Fruit fly (Drosophila melanogaster) whole organism: Measurements from ENCODE around the gene mthl14.

ENCODE experiments used
- CG8478 ChIP-seq: fragments of >200 bp; optimal IDR thresholded peaks from 2 replicates; lab custom pipeline; 2018; ENCODE audit warnings: inconsistent platforms
- Dll ChIP-seq: fragments of >200 bp; optimal IDR thresholded peaks from 2 replicates; lab custom pipeline; 2017
- EcR ChIP-seq, 2 experiments: fragments of >200 bp; optimal IDR thresholded peaks; 2 replicates each; lab custom pipeline; 2017; ENCODE audit warnings: missing biosample characterization in 2 of 2, missing genetic modification characterization in 2 of 2, missing genetic modification reagents in 2 of 2
- pan ChIP-seq: fragments of >200 bp; optimal IDR thresholded peaks from 2 replicates; lab custom pipeline; 2017
- psq ChIP-seq: fragments of >200 bp; optimal IDR thresholded peaks from 2 replicates; lab custom pipeline; 2017
- usp ChIP-seq: fragments of >200 bp; optimal IDR thresholded peaks from 2 replicates; lab custom pipeline; 2017; ENCODE audit warnings: missing biosample characterization, missing genetic modification characterization, mixed read lengths

Gene mthl14

DNA sequence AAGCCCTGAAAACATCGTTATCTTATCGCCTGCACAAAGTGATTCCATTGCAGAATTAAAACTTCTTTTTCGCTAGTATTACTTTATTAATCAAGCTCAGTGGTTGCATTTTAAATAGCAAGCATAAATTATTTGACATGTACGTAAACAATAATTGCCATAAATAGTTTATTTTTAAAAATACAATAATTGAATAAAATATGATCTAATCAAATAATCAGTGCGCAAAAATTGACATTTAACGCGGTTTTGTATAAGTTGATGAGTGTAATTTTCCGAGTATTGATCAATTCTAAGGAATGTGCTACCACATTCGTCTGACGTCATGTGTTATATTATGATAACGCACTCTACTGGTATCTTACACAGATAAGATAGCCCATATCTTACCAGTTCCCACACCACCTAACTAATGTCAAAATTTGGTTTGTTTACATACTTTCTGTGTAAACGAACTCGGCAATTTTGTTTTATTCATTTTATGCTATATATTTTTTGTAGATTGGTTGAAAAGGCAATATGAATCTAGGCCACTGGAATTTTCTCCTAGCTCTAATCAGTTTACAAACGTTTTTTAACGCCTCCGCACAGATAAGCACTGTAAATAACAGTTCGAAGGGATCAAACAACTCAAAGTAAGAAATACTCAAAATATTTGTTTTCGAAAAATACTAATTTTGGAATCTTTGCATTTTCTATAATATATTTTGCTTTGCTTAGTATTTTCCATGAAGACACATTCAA lies at the start of gene mthl14:
TSS of gene mthl14 (plus strand) at position 10 of the 744 bp plus-strand sequence.
- TF ChIP-seq EcR (GFP tag; optimal IDR thresholded peaks at IDR 0.05; lab: Kevin White, UChicago) (no peak), psq (no peak), Dll (no peak)

DNA sequence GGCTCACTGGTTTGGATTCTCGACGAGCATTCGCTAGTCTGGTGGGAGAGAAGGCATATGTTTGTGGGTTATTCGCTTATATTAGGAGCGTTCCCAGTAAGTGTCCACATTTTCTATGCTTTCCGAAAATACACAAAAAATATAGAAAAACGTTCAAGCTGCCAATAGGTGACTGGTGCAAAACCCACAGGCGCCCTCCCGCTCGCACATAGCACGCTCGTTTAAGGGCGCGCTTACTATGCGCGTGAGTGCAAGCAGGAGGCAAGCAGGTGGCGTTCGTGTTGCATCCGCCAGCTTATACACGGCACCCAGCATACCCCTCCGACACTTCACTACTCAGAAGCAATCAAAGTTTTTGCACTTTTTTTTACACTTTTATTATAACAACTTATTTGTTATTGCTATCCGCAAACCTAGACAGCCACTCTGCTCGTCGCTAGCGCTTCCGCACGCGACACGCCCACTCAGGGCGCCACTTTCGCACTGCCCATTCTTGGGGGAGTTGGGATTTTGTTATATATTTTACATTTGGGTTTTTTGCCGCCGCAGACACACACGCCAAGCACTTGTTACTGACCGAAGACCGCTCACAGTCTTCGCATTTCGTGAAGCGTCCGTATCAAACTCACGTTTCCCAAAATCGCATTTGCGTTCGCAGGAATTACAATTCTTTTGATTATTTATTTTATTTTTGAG lies 48.1 kb upstream of the mthl14 start:
- TF ChIP-seq Dll (no peak), CG8478 (lab: Kevin White, UChicago) (peak; percentile 51)

DNA sequence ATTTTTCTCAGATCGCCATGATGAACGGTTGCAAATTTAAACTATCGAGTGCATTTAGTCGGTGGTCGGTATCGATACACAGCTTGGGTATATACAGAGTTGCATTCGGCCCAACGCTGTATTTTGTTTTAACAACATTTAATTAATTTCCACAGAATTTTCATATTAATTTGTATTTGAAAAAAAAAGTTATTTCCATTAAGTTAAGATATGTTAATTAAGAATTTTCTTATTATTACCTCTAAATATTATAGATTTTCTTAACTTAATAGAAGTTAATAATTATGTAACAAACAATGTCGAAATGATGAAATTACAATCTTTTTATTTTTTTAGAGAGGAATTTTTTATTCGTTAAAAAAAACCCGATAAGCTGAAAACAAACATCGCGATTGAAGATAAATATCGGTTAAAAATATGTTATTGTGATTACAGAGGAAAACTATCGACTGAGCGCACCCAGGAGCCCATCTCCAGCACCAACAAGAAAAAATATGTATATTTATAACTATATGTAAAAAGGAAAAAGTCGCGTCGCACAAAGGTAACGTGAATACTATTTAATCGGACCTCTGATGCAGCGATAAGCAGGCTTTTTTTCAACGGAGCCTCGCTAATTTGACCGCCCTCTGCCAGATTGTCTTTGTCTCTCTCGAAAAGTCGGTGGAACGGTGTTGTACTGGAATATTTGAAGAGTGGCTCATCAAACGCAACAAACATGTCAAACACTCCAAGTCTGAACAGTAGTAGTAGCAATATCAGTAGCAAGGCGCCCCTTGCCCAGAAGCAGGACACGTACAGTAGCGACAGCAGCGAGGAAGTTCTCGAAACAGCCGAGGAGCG lies 47.3 kb upstream of the mthl14 start, which contains the start of the genes rno and mri:
TSS of gene rno (minus strand) at position 9 of the 843 bp plus-strand sequence.
TSS of gene mri (plus strand) at position 421 of the 843 bp plus-strand sequence.
- TF ChIP-seq EcR (GFP tag; optimal IDR thresholded peaks at IDR 0.05; lab: Kevin White, UChicago) (no peak), Dll (no peak), psq (no peak), usp (GFP tag; lab: Kevin White, UChicago) (no peak), pan (lab: Kevin White, UChicago) (no peak), CG8478 (lab: Kevin White, UChicago) (no peak)

DNA sequence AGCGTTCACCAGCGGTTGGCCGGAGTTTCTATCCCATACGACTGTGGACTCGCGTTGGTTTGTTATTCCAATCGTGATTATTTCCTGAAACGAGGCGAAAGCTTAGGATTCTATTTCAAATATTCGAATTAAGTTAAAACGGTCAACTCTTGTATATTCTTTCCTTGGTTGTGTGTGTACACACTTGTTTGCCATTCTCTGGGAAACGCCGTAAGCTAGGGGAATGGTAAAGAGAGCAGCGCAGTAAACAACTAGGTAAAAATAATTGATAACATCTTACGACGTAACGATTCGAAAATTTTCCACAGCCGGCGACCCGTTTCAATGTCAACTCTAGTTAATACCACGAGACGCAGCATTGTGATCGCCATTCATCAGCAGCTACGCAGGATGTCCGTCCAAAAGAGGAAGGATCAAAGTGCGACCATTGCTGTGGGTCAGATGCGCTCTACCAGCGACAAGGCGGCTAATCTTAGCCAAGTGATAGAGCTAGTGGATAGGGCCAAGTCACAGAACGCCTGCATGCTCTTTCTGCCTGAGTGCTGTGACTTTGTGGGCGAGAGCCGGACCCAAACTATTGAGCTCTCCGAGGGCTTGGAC lies 43.7 kb upstream of the mthl14 start, which contains the start of gene NitFhit:
TSS of gene NitFhit (plus strand) at position 195 of the 600 bp plus-strand sequence.
- no peak for TF ChIP-seq usp (GFP tag; lab: Kevin White, UChicago)
- TF ChIP-seq CG8478 (lab: Kevin White, UChicago): no peak
- no peak for TF ChIP-seq Dll
- no peak for TF ChIP-seq EcR (GFP tag; optimal IDR thresholded peaks at IDR 0.05; lab: Kevin White, UChicago)
- no peak for TF ChIP-seq pan (lab: Kevin White, UChicago)
- no peak for TF ChIP-seq psq

DNA sequence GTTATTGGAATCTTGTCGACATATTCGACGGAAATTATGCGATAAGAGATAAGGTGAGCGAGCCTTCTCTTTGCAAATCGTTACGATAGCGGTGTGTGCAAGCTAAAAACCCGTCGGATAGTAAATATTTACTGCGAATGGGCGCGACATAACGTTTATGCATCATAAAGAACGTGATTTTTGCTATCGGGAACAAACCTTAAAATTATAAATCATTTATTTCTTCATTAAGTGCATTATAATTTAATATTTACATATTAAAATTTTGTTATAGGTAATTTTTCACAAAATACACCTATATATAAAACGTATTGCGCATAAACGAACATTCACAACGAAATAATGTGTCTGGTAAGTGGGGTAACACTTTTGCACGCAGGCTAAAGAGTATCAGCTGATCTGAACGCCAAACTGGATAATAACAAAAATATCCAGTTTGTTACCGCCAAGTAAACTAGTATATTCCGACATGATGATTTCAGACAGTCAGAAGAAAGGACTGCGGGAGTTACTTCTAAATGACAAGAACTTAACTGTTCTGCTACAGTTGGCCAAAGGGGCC lies 41.5 kb upstream of the mthl14 start, which contains the start of the genes Gk1 and CG13876:
TSS of gene Gk1 (minus strand) at position 122 of the 562 bp plus-strand sequence.
TSS of gene CG13876 (plus strand) at position 412 of the 562 bp plus-strand sequence.
- TF ChIP-seq CG8478 (lab: Kevin White, UChicago) (no peak), usp (GFP tag; lab: Kevin White, UChicago) (no peak), pan (lab: Kevin White, UChicago) (no peak), psq (no peak), Dll (no peak), EcR (GFP tag; optimal IDR thresholded peaks at IDR 0.05; lab: Kevin White, UChicago) (no peak)

DNA sequence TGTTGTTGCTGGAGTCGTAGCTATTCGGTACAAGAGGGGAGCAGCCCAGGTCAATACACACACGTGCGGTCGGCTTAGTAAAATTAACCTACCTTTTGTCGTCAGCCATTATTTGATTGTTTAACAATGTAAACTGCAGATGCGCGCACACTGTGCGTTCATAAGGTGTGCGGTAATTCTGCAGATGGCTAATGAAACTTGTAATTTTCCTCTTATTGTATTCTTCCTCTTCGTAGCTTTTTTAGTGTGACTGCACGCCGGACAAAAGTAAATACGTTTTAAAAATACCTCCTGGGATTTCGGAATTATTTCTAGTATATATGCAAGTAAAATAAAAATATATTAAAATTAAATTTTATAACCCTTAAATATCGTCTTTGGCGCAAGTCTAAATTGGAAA lies 36.1 kb upstream of the mthl14 start, which contains the start of gene Prp4k:
TSS of gene Prp4k (minus strand) at position 258 of the 400 bp plus-strand sequence.
- no peak for TF ChIP-seq Dll
- TF ChIP-seq CG8478 (lab: Kevin White, UChicago): no peak
- no peak for TF ChIP-seq psq
- TF ChIP-seq EcR (GFP tag; optimal IDR thresholded peaks at IDR 0.05; lab: Kevin White, UChicago): no peak
- TF ChIP-seq pan (lab: Kevin White, UChicago): no peak
- no peak for TF ChIP-seq usp (GFP tag; lab: Kevin White, UChicago)

DNA sequence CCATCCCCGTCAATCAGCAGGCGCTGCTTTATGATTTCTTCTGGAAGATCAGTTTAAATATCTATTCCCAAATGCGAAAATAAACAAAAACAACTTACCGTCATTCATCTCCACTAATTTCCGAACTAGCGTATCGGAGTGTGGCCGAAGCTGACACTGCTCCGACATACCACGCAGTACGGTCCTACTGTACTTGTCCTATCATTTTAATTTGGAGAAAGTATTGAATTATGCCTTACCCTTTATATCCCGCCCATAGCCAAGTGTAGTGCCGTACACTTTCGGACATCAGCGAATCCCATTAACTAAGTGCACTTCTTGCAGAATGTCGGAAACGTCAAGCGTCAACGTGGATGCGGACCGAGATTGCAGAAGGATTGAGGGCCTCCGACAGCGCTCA lies 34.8 kb upstream of the mthl14 start, which contains the start of the genes thoc7 and Dis3l2:
TSS of gene thoc7 (minus strand) at position 168 of the 400 bp plus-strand sequence.
TSS of gene Dis3l2 (plus strand) at position 190 of the 400 bp plus-strand sequence.
- TF ChIP-seq usp (GFP tag; lab: Kevin White, UChicago) (no peak), pan (lab: Kevin White, UChicago) (no peak), psq (no peak), EcR (GFP tag; optimal IDR thresholded peaks at IDR 0.05; lab: Kevin White, UChicago) (no peak), Dll (no peak), CG8478 (lab: Kevin White, UChicago) (no peak)

DNA sequence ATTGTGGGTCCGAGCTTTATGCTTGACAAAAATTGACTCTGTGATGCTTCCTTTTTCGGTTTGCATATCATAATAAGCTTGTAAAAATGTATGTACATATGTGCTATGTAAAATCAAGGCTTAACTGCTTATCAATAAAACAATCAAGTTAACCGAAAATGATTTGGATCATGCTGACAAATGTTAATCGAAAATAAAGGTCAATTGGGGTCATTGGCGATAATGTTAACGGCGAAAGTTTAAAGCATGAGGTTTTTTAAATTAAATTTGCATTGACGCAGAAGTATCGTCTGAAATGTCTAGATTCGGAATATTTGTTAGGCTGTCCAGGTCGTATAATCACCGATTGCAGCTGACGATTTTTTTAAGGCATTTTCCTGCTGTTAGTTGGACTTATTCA lies 31.0 kb upstream of the mthl14 start, which contains the start of gene Kaz1-ORFB:
TSS of gene Kaz1-ORFB (plus strand) at position 301 of the 400 bp plus-strand sequence.
- no peak for TF ChIP-seq psq
- TF ChIP-seq Dll: no peak
- no peak for TF ChIP-seq usp (GFP tag; lab: Kevin White, UChicago)
- TF ChIP-seq pan (lab: Kevin White, UChicago): no peak
- TF ChIP-seq EcR (GFP tag; optimal IDR thresholded peaks at IDR 0.05; lab: Kevin White, UChicago): no peak
- no peak for TF ChIP-seq CG8478 (lab: Kevin White, UChicago)

DNA sequence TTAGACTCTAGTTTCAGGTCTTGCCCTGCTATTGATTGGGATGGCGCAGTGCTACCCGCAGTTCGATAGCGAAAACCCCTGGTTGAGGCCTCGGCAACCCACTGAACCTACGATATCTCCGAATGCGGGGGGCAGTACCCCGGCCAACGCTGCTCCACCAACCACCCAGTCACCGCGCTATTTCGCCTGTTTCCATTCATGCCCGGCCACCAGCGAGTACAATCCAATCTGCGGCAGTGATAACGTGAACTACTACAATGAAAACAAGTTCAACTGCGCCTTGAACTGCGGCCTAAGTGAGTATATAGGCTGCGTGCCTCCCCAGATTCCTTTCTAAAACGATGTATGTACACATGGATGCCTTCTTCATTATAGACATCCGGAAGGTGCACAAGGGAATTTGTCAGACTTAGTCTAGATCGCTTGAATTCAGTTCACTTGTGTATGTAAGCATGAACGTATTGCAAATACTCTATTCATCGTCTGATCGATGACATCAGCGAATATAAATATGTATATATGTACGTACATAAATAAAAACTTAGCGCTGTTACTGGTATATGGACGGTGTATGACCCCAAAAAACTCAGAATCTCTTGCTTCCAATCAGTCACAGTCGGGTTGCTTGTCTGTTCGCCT lies 29.7 kb upstream of the mthl14 start, which contains the start of gene CG13877:
TSS of gene CG13877 (plus strand) at position 589 of the 639 bp plus-strand sequence.
- no peak for TF ChIP-seq psq
- TF ChIP-seq usp (GFP tag; lab: Kevin White, UChicago): no peak
- no peak for TF ChIP-seq pan (lab: Kevin White, UChicago)
- no peak for TF ChIP-seq CG8478 (lab: Kevin White, UChicago)
- no peak for TF ChIP-seq Dll
- no peak for TF ChIP-seq EcR (GFP tag; optimal IDR thresholded peaks at IDR 0.05; lab: Kevin White, UChicago)
